Worm (Caenorhabditis elegans): Measurements from ENCODE around the gene cec-5.

- TF ChIP-seq lin-35 (GFP tag; optimal IDR thresholded peaks at IDR 0.05): no peak
- TF ChIP-seq zag-1 (tag; optimal IDR thresholded peaks at IDR 0.05): no peak
- no peak for TF ChIP-seq dpl-1 (GFP tag; optimal IDR thresholded peaks at IDR 0.05)
- no peak for TF ChIP-seq pag-3 (tag; optimal IDR thresholded peaks at IDR 0.05; ENCODE audit: borderline replicate concordance, insufficient read depth)
- no peak for TF ChIP-seq snpc-4 (tag; optimal IDR thresholded peaks at IDR 0.05)
- TF ChIP-seq nhr-20 (tag; optimal IDR thresholded peaks at IDR 0.05): no peak
- TF ChIP-seq tbx-2 (tag; optimal IDR thresholded peaks at IDR 0.05): no peak
- no peak for TF ChIP-seq ama-1 (optimal IDR thresholded peaks at IDR 0.05)
Measured at ce11 chrIV:7578281-7578680, 1.6 kb downstream of the cec-5 start, which contains the start of gene F32E10.5.
